Fruit fly (Drosophila melanogaster) whole organism, embryonic: ENCODE data around the gene rho-5.

Source experiments
- ATbp ChIP-seq: fragments of 200-800 bp; sonication (Bioruptor generic); optimal IDR thresholded peaks from 2 replicates; lab custom pipeline; 2017; ENCODE audit warnings: missing biosample characterization, mild to moderate bottlenecking, missing genetic modification characterization, missing genetic modification reagents
- Atf3 ChIP-seq: fragments of 200-800 bp; sonication (Bioruptor generic); optimal IDR thresholded peaks from 3 replicates; lab custom pipeline; 2016; ENCODE audit warnings: missing biosample characterization, missing genetic modification characterization
- B-H2 ChIP-seq: fragments of 200-800 bp; sonication (Bioruptor generic); optimal IDR thresholded peaks from 2 replicates; lab custom pipeline; 2018; ENCODE audit warnings: missing biosample characterization, mild to moderate bottlenecking, missing genetic modification characterization
- Bgb ChIP-seq: fragments of 200-800 bp; sonication (Bioruptor generic); IDR thresholded peaks from 2 replicates; pipeline ENCODE4 v1.3.6; 2022; ENCODE audit warnings: missing biosample characterization, missing genetic modification characterization; ENCODE audit not compliant: partially characterized antibody
- CG10959 ChIP-seq: fragments of 200-800 bp; sonication (Bioruptor generic); IDR thresholded peaks from 2 replicates; pipeline ENCODE4 v1.3.6; 2022; ENCODE audit warnings: missing biosample characterization, missing genetic modification characterization
- CG11247 ChIP-seq: fragments of 200-800 bp; sonication (Bioruptor generic); IDR thresholded peaks from 2 replicates; pipeline ENCODE4 v1.3.6; 2022; ENCODE audit warnings: missing biosample characterization, missing genetic modification characterization
- CG12219 ChIP-seq: fragments of 200-800 bp; sonication (Bioruptor generic); optimal IDR thresholded peaks from 3 replicates; lab custom pipeline; 2018; ENCODE audit warnings: missing biosample characterization, mild to moderate bottlenecking, missing genetic modification characterization
- CG12236 ChIP-seq: fragments of 200-800 bp; sonication (Bioruptor generic); optimal IDR thresholded peaks from 2 replicates; lab custom pipeline; 2016; ENCODE audit warnings: missing biosample characterization, missing genetic modification characterization
- CG12299 ChIP-seq: fragments of 200-800 bp; sonication (Bioruptor generic); optimal IDR thresholded peaks from 2 replicates; lab custom pipeline; 2018; ENCODE audit warnings: missing biosample characterization, mild to moderate bottlenecking, missing genetic modification characterization
- CG13123 ChIP-seq: fragments of 200-800 bp; sonication (Bioruptor generic); optimal IDR thresholded peaks from 2 replicates; lab custom pipeline; 2016; ENCODE audit warnings: missing biosample characterization, missing genetic modification characterization
- CG14667 ChIP-seq: fragments of 200-800 bp; sonication (Bioruptor generic); IDR thresholded peaks from 2 replicates; pipeline ENCODE4 v1.3.6; 2022; ENCODE audit warnings: missing biosample characterization, missing genetic modification characterization
- CG16863 ChIP-seq: fragments of 200-800 bp; sonication (Bioruptor generic); optimal IDR thresholded peaks from 3 replicates; lab custom pipeline; 2016; ENCODE audit warnings: missing biosample characterization, missing genetic modification characterization
- CG17359 ChIP-seq: fragments of 200-800 bp; sonication (Bioruptor generic); optimal IDR thresholded peaks from 3 replicates; lab custom pipeline; 2018; ENCODE audit warnings: missing biosample characterization, mild to moderate bottlenecking, missing genetic modification characterization, moderate library complexity
- CG18764 ChIP-seq: fragments of 200-800 bp; sonication (Bioruptor generic); optimal IDR thresholded peaks from 3 replicates; lab custom pipeline; 2016; ENCODE audit warnings: missing biosample characterization, missing genetic modification characterization
- CG32767 ChIP-seq: fragments of 200-800 bp; sonication (Bioruptor generic); IDR thresholded peaks from 2 replicates; pipeline ENCODE4 v1.3.6; 2022; ENCODE audit warnings: missing biosample characterization, missing genetic modification characterization
- CG33557 ChIP-seq: fragments of 200-800 bp; sonication (Bioruptor generic); optimal IDR thresholded peaks from 2 replicates; lab custom pipeline; 2019; ENCODE audit warnings: missing biosample characterization, mild to moderate bottlenecking, missing genetic modification characterization, moderate library complexity
- CG4617 ChIP-seq: fragments of 200-800 bp; sonication (Bioruptor generic); optimal IDR thresholded peaks from 3 replicates; lab custom pipeline; 2016; ENCODE audit warnings: missing biosample characterization, missing genetic modification characterization, borderline replicate concordance
- CG6813 ChIP-seq: fragments of 200-800 bp; sonication (Bioruptor generic); optimal IDR thresholded peaks from 2 replicates; lab custom pipeline; 2017; ENCODE audit warnings: missing biosample characterization, missing genetic modification characterization, mild to moderate bottlenecking, moderate library complexity, missing genetic modification reagents
- CG7556 ChIP-seq: fragments of 200-800 bp; sonication (Bioruptor generic); optimal IDR thresholded peaks from 2 replicates; lab custom pipeline; 2017; ENCODE audit warnings: missing biosample characterization, mild to moderate bottlenecking, missing genetic modification characterization
- CG7745 ChIP-seq: fragments of 200-800 bp; sonication (Bioruptor generic); optimal IDR thresholded peaks from 2 replicates; lab custom pipeline; 2018; ENCODE audit warnings: missing biosample characterization, mild to moderate bottlenecking, missing genetic modification characterization, moderate library complexity
- CG9797 ChIP-seq: fragments of 200-800 bp; sonication (Bioruptor generic); optimal IDR thresholded peaks from 3 replicates; lab custom pipeline; 2018; ENCODE audit warnings: missing biosample characterization, mild to moderate bottlenecking, missing genetic modification characterization
- CG9932 ChIP-seq: fragments of 200-800 bp; sonication (Bioruptor generic); IDR thresholded peaks from 2 replicates; pipeline ENCODE4 v1.3.6; 2022; ENCODE audit warnings: missing biosample characterization, missing genetic modification characterization
- E2f1 ChIP-seq: fragments of 200-800 bp; sonication (Bioruptor generic); IDR thresholded peaks from 2 replicates; pipeline ENCODE4 v1.3.6; 2022; ENCODE audit warnings: missing biosample characterization, missing genetic modification characterization
- Fer2 ChIP-seq: fragments of 200-800 bp; sonication (Bioruptor generic); optimal IDR thresholded peaks from 2 replicates; lab custom pipeline; 2018; ENCODE audit warnings: missing biosample characterization, mild to moderate bottlenecking, missing genetic modification characterization, moderate library complexity
- Fer3 ChIP-seq: fragments of 200-800 bp; sonication (Bioruptor generic); optimal IDR thresholded peaks from 2 replicates; lab custom pipeline; 2018; ENCODE audit warnings: missing biosample characterization, mild to moderate bottlenecking, missing genetic modification characterization, moderate library complexity
- NC2α ChIP-seq: fragments of 200-800 bp; sonication (Bioruptor generic); optimal IDR thresholded peaks from 2 replicates; lab custom pipeline; 2016; ENCODE audit warnings: missing biosample characterization, missing genetic modification characterization
- Sry-β ChIP-seq: fragments of 200-800 bp; sonication (Bioruptor generic); optimal IDR thresholded peaks from 2 replicates; lab custom pipeline; 2018; ENCODE audit warnings: missing biosample characterization, mild to moderate bottlenecking, missing genetic modification characterization, moderate library complexity
- TFAM ChIP-seq: fragments of 200-800 bp; sonication (Bioruptor generic); optimal IDR thresholded peaks from 2 replicates; lab custom pipeline; 2017; ENCODE audit warnings: missing biosample characterization, missing genetic modification characterization, inconsistent platforms
- chif ChIP-seq, 2 experiments: fragments of 200-800 bp; sonication (Bioruptor generic); optimal IDR thresholded peaks; 3 replicates each; lab custom pipeline; 2016; ENCODE audit warnings: missing biosample characterization in 2 of 2, missing genetic modification characterization in 2 of 2
- crc ChIP-seq: fragments of 200-800 bp; sonication (Bioruptor generic); optimal IDR thresholded peaks from 2 replicates; lab custom pipeline; 2016; ENCODE audit warnings: missing biosample characterization, missing genetic modification characterization
- croc ChIP-seq: fragments of 200-800 bp; sonication (Bioruptor generic); conservative IDR thresholded peaks from 3 replicates; pipeline ENCODE4 v1.3.6; 2022; ENCODE audit warnings: missing biosample characterization, missing genetic modification characterization
- crol ChIP-seq: fragments of 200-800 bp; sonication (Bioruptor generic); IDR thresholded peaks from 2 replicates; pipeline ENCODE4 v1.3.6; 2022; ENCODE audit warnings: missing biosample characterization, missing genetic modification characterization
- dimm ChIP-seq: fragments of 200-800 bp; sonication (Bioruptor generic); IDR thresholded peaks from 2 replicates; pipeline ENCODE4 v1.3.6; 2022; ENCODE audit warnings: missing biosample characterization, missing genetic modification characterization
- fru ChIP-seq: fragments of >200 bp; optimal IDR thresholded peaks from 2 replicates; lab custom pipeline; 2017
- gcm ChIP-seq: fragments of 200-800 bp; sonication (Bioruptor generic); optimal IDR thresholded peaks from 2 replicates; lab custom pipeline; 2019; ENCODE audit warnings: missing biosample characterization, mild to moderate bottlenecking, missing genetic modification characterization, moderate library complexity
- gt ChIP-seq: fragments of 200-800 bp; sonication (Bioruptor generic); IDR thresholded peaks from 2 replicates; pipeline ENCODE4 v1.3.6; 2022; ENCODE audit warnings: missing biosample characterization, missing genetic modification characterization
- insv ChIP-seq, 2 experiments: fragments of 200-800 bp; sonication (Bioruptor generic); optimal IDR thresholded peaks; 3 replicates each; lab custom pipeline; 2016 to 2018; ENCODE audit warnings: missing biosample characterization in 2 of 2, missing genetic modification characterization in 2 of 2
- inv ChIP-seq: fragments of 200-800 bp; sonication (Bioruptor generic); IDR thresholded peaks from 2 replicates; pipeline ENCODE4 v1.3.6; 2022; ENCODE audit warnings: missing biosample characterization, missing genetic modification characterization; ENCODE audit not compliant: partially characterized antibody
- klu ChIP-seq: fragments of 200-800 bp; sonication (Bioruptor generic); IDR thresholded peaks from 2 replicates; pipeline ENCODE4 v1.3.6; 2022; ENCODE audit warnings: missing biosample characterization, missing genetic modification characterization
- luna ChIP-seq: fragments of 200-800 bp; sonication (Bioruptor generic); optimal IDR thresholded peaks from 2 replicates; lab custom pipeline; 2016; ENCODE audit warnings: missing biosample characterization, missing genetic modification characterization
- mld ChIP-seq: fragments of 200-800 bp; sonication (Bioruptor generic); IDR thresholded peaks from 3 replicates; pipeline ENCODE4 v1.3.6; 2022; ENCODE audit warnings: missing biosample characterization, missing genetic modification characterization; ENCODE audit not compliant: partially characterized antibody
- nmo ChIP-seq: fragments of 200-800 bp; sonication (Bioruptor generic); optimal IDR thresholded peaks from 2 replicates; lab custom pipeline; 2018; ENCODE audit warnings: missing biosample characterization, mild to moderate bottlenecking, missing genetic modification characterization, moderate library complexity
- otp ChIP-seq: fragments of 200-800 bp; sonication (Bioruptor generic); IDR thresholded peaks from 3 replicates; pipeline ENCODE4, ENCODE4 v1.3.6; 2022; ENCODE audit warnings: missing biosample characterization, missing genetic modification characterization
- pros ChIP-seq: fragments of 200-800 bp; sonication (Bioruptor generic); optimal IDR thresholded peaks from 3 replicates; lab custom pipeline; 2019; ENCODE audit warnings: missing biosample characterization, mild to moderate bottlenecking, missing genetic modification characterization, moderate library complexity
- row ChIP-seq: fragments of 200-800 bp; sonication (Bioruptor generic); IDR thresholded peaks from 3 replicates; pipeline ENCODE4 v1.3.6; 2022; ENCODE audit warnings: missing biosample characterization, missing genetic modification characterization
- tgo ChIP-seq: fragments of 200-800 bp; sonication (Bioruptor generic); IDR thresholded peaks from 3 replicates; pipeline ENCODE4 v1.3.6; 2022; ENCODE audit warnings: missing biosample characterization, missing genetic modification characterization
- wdn ChIP-seq: fragments of 200-800 bp; sonication (Bioruptor generic); IDR thresholded peaks from 2 replicates; pipeline ENCODE4 v1.3.6; 2022; ENCODE audit warnings: missing biosample characterization, missing genetic modification characterization

rho-5 gene

dm6 chr2L:10393467-10393866 is 19.8 kb upstream of the rho-5 start (continued):
- TF ChIP-seq CG14667 (GFP tag; lab: Robert Waterston, UW): no peak

- TF ChIP-seq croc (GFP tag; lab: Robert Waterston, UW) (no peak), CG17359 (tag; lab: Kevin White, UChicago) (peak; percentile 68), Sry-β (GFP tag; lab: Kevin White, UChicago) (no peak), gcm (GFP tag; lab: Kevin White, UChicago) (no peak), CG13123 (GFP tag; lab: Kevin White, UChicago) (peak; percentile 51), NC2α (GFP tag; lab: Kevin White, UChicago) (no peak), otp (GFP tag; lab: Robert Waterston, UW) (no peak; the same call in 2 of the 3 replicates), CG12236 (peak; percentile 48), tgo (peak; percentile 57; the same call in 1 of the 3 replicates), dimm (GFP tag; lab: Robert Waterston, UW) (no peak), E2f1 (GFP tag; lab: Robert Waterston, UW) (peak; percentile 50; the same call in 1 of the 2 replicates), nmo (GFP tag; lab: Kevin White, UChicago) (peak; percentile 73), CG11247 (peak; percentile 54; the same call in 1 of the 2 replicates), CG18764 (peak; percentile 33), luna (GFP tag; lab: Kevin White, UChicago) (no peak), ATbp (no peak), CG4617 (GFP tag; lab: Kevin White, UChicago) (peak; percentile 49), CG6813 (GFP tag; lab: Kevin White, UChicago) (peak; percentile 52), TFAM (GFP tag; lab: Kevin White, UChicago) (no peak), Atf3 (GFP tag; lab: Kevin White, UChicago) (peak; percentile 72), inv (peak; percentile 33; the same call in 1 of the 2 replicates), CG32767 (GFP tag; lab: Robert Waterston, UW) (peak; percentile 30; the same call in 1 of the 2 replicates), B-H2 (GFP tag; lab: Kevin White, UChicago) (peak; percentile 54), chif (GFP tag; optimal IDR thresholded peaks at IDR 0.05; lab: Kevin White, UChicago) (peak; percentile 44 to 55), Fer3 (peak; percentile 65), Bgb (GFP tag; lab: Robert Waterston, UW) (peak; percentile 49; the same call in 1 of the 2 replicates), CG33557 (peak; percentile 18), CG9932 (GFP tag; lab: Robert Waterston, UW) (peak; percentile 75; the same call in 1 of the 2 replicates), mld (no peak), CG12219 (GFP tag; lab: Kevin White, UChicago) (peak; percentile 39), crc (peak; percentile 34), row (GFP tag; lab: Robert Waterston, UW) (peak; percentile 85), CG7556 (GFP tag; lab: Kevin White, UChicago) (peak; percentile 25), CG12299 (tag; lab: Kevin White, UChicago) (no peak), CG10959 (GFP tag; lab: Robert Waterston, UW) (no peak), pros (no peak), Fer2 (tag; lab: Kevin White, UChicago) (peak; percentile 1), gt (GFP tag; lab: Robert Waterston, UW) (no peak), CG7745 (tag; lab: Kevin White, UChicago) (no peak), insv (GFP tag; optimal IDR thresholded peaks at IDR 0.05; lab: Kevin White, UChicago) (no peak), wdn (peak; percentile 29; the same call in 1 of the 2 replicates), klu (GFP tag; lab: Robert Waterston, UW) (no peak), CG16863 (GFP tag; lab: Kevin White, UChicago) (peak; percentile 57), crol (no peak), fru (lab: Kevin White, UChicago) (no peak), CG9797 (peak; percentile 58)
These were observed 14.4 kb upstream of the rho-5 start, which contains the start of gene da for dm6 chr2L:10387869-10388726. TSS of gene da (plus strand) at chr2L:10388105.
